Worm (Caenorhabditis elegans): ENCODE data around the gene ZK1127.12.

ce11 chrII:7029524-7029923 lies 22.4 kb upstream of the ZK1127.12 start:
- TF ChIP-seq M03D4.4 (tag; optimal IDR thresholded peaks at IDR 0.05) (no peak), mep-1 (tag; optimal IDR thresholded peaks at IDR 0.05) (no peak), ceh-83 (GFP tag; optimal IDR thresholded peaks at IDR 0.05) (no peak), ceh-43 (GFP tag; optimal IDR thresholded peaks at IDR 0.05) (no peak), unc-120 (tag; optimal IDR thresholded peaks at IDR 0.05; ENCODE audit: poor library complexity, severe bottlenecking) (no peak), lsy-2 (tag; optimal IDR thresholded peaks at IDR 0.05) (no peak), nhr-28 (tag; optimal IDR thresholded peaks at IDR 0.05) (no peak)
